Worm (Caenorhabditis elegans): ENCODE measurements around the gene pgp-3.

Gene pgp-3

ce11 chrX:11345471-11345870 lies 6.5 kb upstream of the pgp-3 start:
- TF ChIP-seq nhr-41 (GFP tag; IDR thresholded peaks at IDR 0.05) (no peak), aha-1 (tag) (peak; percentile 94), ces-1 (GFP tag; optimal IDR thresholded peaks at IDR 0.05) (peak; percentile 91), mxl-2 (GFP tag; conservative IDR thresholded peaks at IDR 0.05) (no peak), zip-2 (tag; optimal IDR thresholded peaks at IDR 0.05) (no peak), pqm-1 (tag; optimal IDR thresholded peaks at IDR 0.05) (peak; percentile 5), tag-97 (GFP tag; IDR thresholded peaks at IDR 0.05) (0 out of 2 replicates have a peak, but pooled peaks have one; percentile 56), nhr-28 (tag; optimal IDR thresholded peaks at IDR 0.05) (peak; percentile 34), dmd-6 (GFP tag; IDR thresholded peaks at IDR 0.05) (peak; percentile 18; the same call in 1 of the 2 replicates)

ce11 chrX:11346155-11346554 lies 5.8 kb upstream of the pgp-3 start, which contains the start of gene oct-2:
Gene oct-2 (plus strand): TSS chrX:11346455.
- TF ChIP-seq nhr-76 (tag; optimal IDR thresholded peaks at IDR 0.05) (no peak), ceh-32 (tag; optimal IDR thresholded peaks at IDR 0.05; ENCODE audit: poor library complexity) (no peak), unc-62 (GFP tag; optimal IDR thresholded peaks at IDR 0.05 in 1 of 2) (peak in 1 of 2 experiments; percentile 57), unc-62 (tag; optimal IDR thresholded peaks at IDR 0.05) (no peak), aha-1 (tag) (peak; percentile 37), Y48G9A.11 (GFP tag; IDR thresholded peaks at IDR 0.05) (no peak)

- TF ChIP-seq nhr-77 (tag; optimal IDR thresholded peaks at IDR 0.05): peak; percentile 26
- peak; percentile 54 for TF ChIP-seq pqm-1 (tag; optimal IDR thresholded peaks at IDR 0.05)
- TF ChIP-seq dmd-6 (GFP tag; IDR thresholded peaks at IDR 0.05): peak; percentile 55; the same call in 1 of the 2 replicates
- no peak for TF ChIP-seq ces-1 (GFP tag; optimal IDR thresholded peaks at IDR 0.05)
- no peak for TF ChIP-seq hif-1 (tag; optimal IDR thresholded peaks at IDR 0.05)
- TF ChIP-seq nhr-28 (tag; optimal IDR thresholded peaks at IDR 0.05): peak; percentile 97
- TF ChIP-seq hlh-11 (tag; optimal IDR thresholded peaks at IDR 0.05): peak; percentile 59
- no peak for TF ChIP-seq daf-16 (GFP tag; optimal IDR thresholded peaks at IDR 0.05)
- peak; percentile 16 for TF ChIP-seq daf-16 (tag; optimal IDR thresholded peaks at IDR 0.05)
These were observed 668 bp upstream of the pgp-3 start for ce11 chrX:11351288-11351687.

ce11 chrX:11355856-11356255 lies 3.9 kb downstream of the pgp-3 start:
- TF ChIP-seq nhr-25 (tag; optimal IDR thresholded peaks at IDR 0.05; ENCODE audit: borderline replicate concordance, insufficient read depth) (no peak), madf-5 (GFP tag; IDR thresholded peaks at IDR 0.05) (no peak), ces-1 (GFP tag; optimal IDR thresholded peaks at IDR 0.05) (no peak), unc-62 (GFP tag; optimal IDR thresholded peaks at IDR 0.05 in 1 of 2) (peak in 1 of 2 experiments; percentile 94), unc-62 (tag; optimal IDR thresholded peaks at IDR 0.05) (no peak)

ce11 chrX:11357516-11357915 lies 5.6 kb downstream of the pgp-3 start, which contains the start of gene pgp-4:
Gene pgp-4 (plus strand): TSS chrX:11357816.
- TF ChIP-seq egl-27 (tag; optimal IDR thresholded peaks at IDR 0.05) (no peak), nhr-6 (tag; optimal IDR thresholded peaks at IDR 0.05) (no peak), dmd-9 (GFP tag; IDR thresholded peaks at IDR 0.05) (no peak), D1046.2 (GFP tag; IDR thresholded peaks at IDR 0.05) (no peak), ZK337.2 (GFP tag; IDR thresholded peaks at IDR 0.05) (no peak), lsy-2 (tag; optimal IDR thresholded peaks at IDR 0.05) (no peak), nhr-48 (tag; optimal IDR thresholded peaks at IDR 0.05) (no peak), lin-15B (tag; optimal IDR thresholded peaks at IDR 0.05) (no peak), egl-43 (GFP tag; IDR thresholded peaks at IDR 0.05) (no peak), ceh-44 (GFP tag; IDR thresholded peaks at IDR 0.05) (no peak), nhr-77 (tag; optimal IDR thresholded peaks at IDR 0.05) (no peak)

- TF ChIP-seq saeg-2 (GFP tag; IDR thresholded peaks at IDR 0.05) (no peak), daf-16 (GFP tag; optimal IDR thresholded peaks at IDR 0.05) (no peak), daf-16 (tag; optimal IDR thresholded peaks at IDR 0.05) (peak; percentile 83), sdz-12 (GFP tag; optimal IDR thresholded peaks at IDR 0.05) (no peak), snpc-1.2 (GFP tag; IDR thresholded peaks at IDR 0.05) (no peak), nhr-28 (tag; optimal IDR thresholded peaks at IDR 0.05) (peak; percentile 51), php-3 (GFP tag; IDR thresholded peaks at IDR 0.05) (peak; percentile 71), hlh-11 (tag; optimal IDR thresholded peaks at IDR 0.05) (peak; percentile 4), dve-1 (tag; optimal IDR thresholded peaks at IDR 0.05; ENCODE audit: insufficient read depth) (peak; percentile 61)
These were observed 13.0 kb downstream of the pgp-3 start for ce11 chrX:11364914-11365313.
